Worm (Caenorhabditis elegans): ENCODE measurements around the gene grl-21.

Gene grl-21

ce11 chrIV:10727734-10728133, 9.5 kb upstream of the grl-21 start, which contains the start of gene ZC168.2:
Gene ZC168.2, plus strand, starts transcription at chrIV:10728034.
- TF ChIP-seq nhr-2 (tag; optimal IDR thresholded peaks at IDR 0.05): peak; percentile 7
- no peak for TF ChIP-seq mab-5 (tag; optimal IDR thresholded peaks at IDR 0.05)

DNA sequence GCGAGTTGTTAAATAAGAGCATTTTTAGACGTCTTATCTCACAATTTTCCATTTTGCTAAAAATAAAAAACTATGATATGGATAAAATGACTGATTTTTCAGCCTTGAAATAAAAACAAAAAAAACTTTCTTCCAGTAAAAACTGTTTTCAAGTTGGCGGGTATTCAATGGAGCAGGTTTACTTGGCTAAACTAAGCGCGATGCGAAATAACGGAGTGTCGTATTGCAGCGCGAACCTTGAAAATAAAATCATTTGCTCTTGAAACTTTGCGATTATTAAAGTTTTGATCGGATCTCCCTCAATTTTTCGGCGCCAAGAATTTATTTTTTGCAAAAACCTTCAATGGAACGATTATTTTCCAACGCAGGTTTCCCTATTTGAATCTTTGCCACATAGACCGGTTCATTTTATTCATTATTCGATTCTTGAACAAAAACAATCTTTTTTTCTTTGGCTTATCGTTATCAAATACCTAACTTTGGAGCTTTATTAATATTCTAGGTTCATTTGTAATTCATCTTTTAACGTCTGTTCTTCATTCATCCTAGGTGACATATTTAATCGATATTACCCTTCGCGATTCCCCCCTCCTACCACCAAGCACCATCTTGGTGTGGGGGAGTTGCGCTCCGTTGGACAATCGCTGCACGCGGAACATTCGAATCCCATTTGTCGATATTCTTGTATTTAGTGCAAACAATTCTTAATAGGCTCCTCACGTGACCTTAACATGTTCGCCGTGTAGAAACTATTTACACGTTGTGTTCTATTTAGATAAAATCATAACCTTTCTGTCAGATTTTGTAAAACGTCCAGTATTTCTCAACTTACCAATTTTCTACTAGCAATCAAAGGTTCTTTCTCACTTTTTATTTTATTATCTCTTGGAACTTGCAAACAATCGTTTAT, 2.5 kb upstream of the grl-21 start, which contains the start of the genes orc-5 and cyb-1:
Gene orc-5 (minus strand): TSS at position 62 of the 910 bp plus-strand sequence.
Gene cyb-1 (plus strand): TSS at position 690 of the 910 bp plus-strand sequence.
- no peak for TF ChIP-seq ceh-39 (tag; optimal IDR thresholded peaks at IDR 0.05)
- peak; percentile 54 for TF ChIP-seq pha-4 (tag; optimal IDR thresholded peaks at IDR 0.05)
- no peak for TF ChIP-seq nhr-12 (tag; optimal IDR thresholded peaks at IDR 0.05)
- no peak for TF ChIP-seq unc-62 (GFP tag; optimal IDR thresholded peaks at IDR 0.05)
- no peak for TF ChIP-seq unc-39 (tag; optimal IDR thresholded peaks at IDR 0.05)
- no peak for TF ChIP-seq unc-120 (tag; optimal IDR thresholded peaks at IDR 0.05; ENCODE audit: poor library complexity, severe bottlenecking)
- no peak for TF ChIP-seq M03D4.4 (tag; optimal IDR thresholded peaks at IDR 0.05)
- TF ChIP-seq nhr-76 (tag; optimal IDR thresholded peaks at IDR 0.05): no peak
- no peak for TF ChIP-seq mls-2 (tag; optimal IDR thresholded peaks at IDR 0.05)
- TF ChIP-seq mep-1 (tag; optimal IDR thresholded peaks at IDR 0.05): peak; percentile 71
- peak; percentile 24 for TF ChIP-seq mab-5 (tag; optimal IDR thresholded peaks at IDR 0.05)
- no peak for TF ChIP-seq ham-2 (GFP tag; optimal IDR thresholded peaks at IDR 0.05)
- no peak for TF ChIP-seq elt-3 (tag; optimal IDR thresholded peaks at IDR 0.05)
- no peak for TF ChIP-seq elt-1 (tag; optimal IDR thresholded peaks at IDR 0.05; ENCODE audit: borderline replicate concordance, insufficient read depth)
- TF ChIP-seq lin-32 (GFP tag; optimal IDR thresholded peaks at IDR 0.05): no peak
- TF ChIP-seq blmp-1 (tag; optimal IDR thresholded peaks at IDR 0.05): no peak
- TF ChIP-seq cnd-1 (tag; optimal IDR thresholded peaks at IDR 0.05): no peak
- no peak for TF ChIP-seq ceh-43 (GFP tag; optimal IDR thresholded peaks at IDR 0.05)
- no peak for TF ChIP-seq bed-3 (GFP tag; optimal IDR thresholded peaks at IDR 0.05)
- peak; percentile 39 for TF ChIP-seq hlh-1 (tag; optimal IDR thresholded peaks at IDR 0.05)
- TF ChIP-seq nhr-237 (tag; optimal IDR thresholded peaks at IDR 0.05): peak; percentile 57
- TF ChIP-seq lin-13 (tag; optimal IDR thresholded peaks at IDR 0.05): peak; percentile 40
- TF ChIP-seq nhr-2 (tag; optimal IDR thresholded peaks at IDR 0.05): no peak
- TF ChIP-seq drap-1 (GFP tag; optimal IDR thresholded peaks at IDR 0.05): no peak
- TF ChIP-seq sem-2 (GFP tag; optimal IDR thresholded peaks at IDR 0.05): no peak
- TF ChIP-seq ceh-83 (GFP tag; optimal IDR thresholded peaks at IDR 0.05): peak; percentile 7
- TF ChIP-seq lsy-2 (tag; optimal IDR thresholded peaks at IDR 0.05): peak; percentile 47
- TF ChIP-seq snpc-4 (tag; optimal IDR thresholded peaks at IDR 0.05): no peak
- TF ChIP-seq zip-8 (tag; optimal IDR thresholded peaks at IDR 0.05): no peak
- TF ChIP-seq ces-1 (GFP tag; optimal IDR thresholded peaks at IDR 0.05): peak; percentile 55
- TF ChIP-seq sptf-1 (tag; optimal IDR thresholded peaks at IDR 0.05): peak; percentile 42
- TF ChIP-seq ztf-11 (tag; optimal IDR thresholded peaks at IDR 0.05): no peak
- TF ChIP-seq flh-1 (GFP tag; optimal IDR thresholded peaks at IDR 0.05): no peak
- TF ChIP-seq nhr-28 (tag; optimal IDR thresholded peaks at IDR 0.05): no peak
- no peak for TF ChIP-seq tbx-8 (GFP tag; optimal IDR thresholded peaks at IDR 0.05)

DNA sequence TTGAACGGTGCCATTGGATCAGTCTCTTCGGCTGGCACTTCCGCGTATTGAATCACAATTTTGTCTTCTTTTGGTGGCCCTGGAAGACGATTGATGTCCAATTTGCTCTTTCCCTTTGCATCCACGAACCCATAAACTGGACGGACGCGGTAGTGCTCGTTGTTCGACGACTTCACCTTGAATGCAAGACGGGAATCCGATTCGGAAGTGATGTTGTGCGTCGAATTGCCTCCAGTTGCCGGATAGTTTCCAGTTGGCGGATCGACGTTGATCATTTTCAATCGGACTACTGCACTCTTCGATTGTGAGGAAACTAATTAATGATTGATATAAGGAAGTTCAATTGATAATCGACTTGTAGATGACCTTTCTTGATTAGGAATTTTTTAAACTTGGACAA, 1.1 kb downstream of the grl-21 start, which contains the start of gene ssp-34:
Gene ssp-34 (minus strand): TSS at position 275 of the 400 bp plus-strand sequence.
- TF ChIP-seq nhr-76 (tag; optimal IDR thresholded peaks at IDR 0.05) (no peak), nhr-2 (tag; optimal IDR thresholded peaks at IDR 0.05) (no peak)

DNA sequence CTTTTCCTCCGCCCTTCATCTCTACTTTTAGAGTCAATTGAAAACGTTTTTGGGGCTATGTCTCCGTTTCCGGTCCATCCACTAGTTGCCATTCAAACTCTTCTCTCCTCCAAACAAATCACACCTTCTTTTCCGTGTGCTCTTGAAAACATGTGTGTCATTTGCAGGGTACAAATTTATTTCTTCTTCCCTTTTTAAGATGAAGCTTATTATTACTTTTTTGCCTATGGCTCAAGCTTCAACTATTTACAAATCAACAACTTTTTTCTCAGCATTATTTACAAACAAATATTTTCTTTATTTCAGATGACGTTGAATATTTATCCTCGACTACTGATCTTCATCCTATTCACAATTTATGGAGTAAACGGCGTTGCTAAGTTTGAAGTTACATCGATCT, 7.2 kb downstream of the grl-21 start, which contains the start of gene T25B9.3:
Gene T25B9.3 (plus strand): TSS at position 301 of the 400 bp plus-strand sequence.
- no peak for TF ChIP-seq unc-39 (tag; optimal IDR thresholded peaks at IDR 0.05)
- TF ChIP-seq bed-3 (GFP tag; optimal IDR thresholded peaks at IDR 0.05): no peak
- no peak for TF ChIP-seq ces-1 (GFP tag; optimal IDR thresholded peaks at IDR 0.05)
- no peak for TF ChIP-seq M03D4.4 (tag; optimal IDR thresholded peaks at IDR 0.05)
- no peak for TF ChIP-seq lsy-2 (tag; optimal IDR thresholded peaks at IDR 0.05)

Measured in whole organism, mixed stage, embryonic.